Worm (Caenorhabditis elegans): ENCODE results near the gene acc-4.

DNA sequence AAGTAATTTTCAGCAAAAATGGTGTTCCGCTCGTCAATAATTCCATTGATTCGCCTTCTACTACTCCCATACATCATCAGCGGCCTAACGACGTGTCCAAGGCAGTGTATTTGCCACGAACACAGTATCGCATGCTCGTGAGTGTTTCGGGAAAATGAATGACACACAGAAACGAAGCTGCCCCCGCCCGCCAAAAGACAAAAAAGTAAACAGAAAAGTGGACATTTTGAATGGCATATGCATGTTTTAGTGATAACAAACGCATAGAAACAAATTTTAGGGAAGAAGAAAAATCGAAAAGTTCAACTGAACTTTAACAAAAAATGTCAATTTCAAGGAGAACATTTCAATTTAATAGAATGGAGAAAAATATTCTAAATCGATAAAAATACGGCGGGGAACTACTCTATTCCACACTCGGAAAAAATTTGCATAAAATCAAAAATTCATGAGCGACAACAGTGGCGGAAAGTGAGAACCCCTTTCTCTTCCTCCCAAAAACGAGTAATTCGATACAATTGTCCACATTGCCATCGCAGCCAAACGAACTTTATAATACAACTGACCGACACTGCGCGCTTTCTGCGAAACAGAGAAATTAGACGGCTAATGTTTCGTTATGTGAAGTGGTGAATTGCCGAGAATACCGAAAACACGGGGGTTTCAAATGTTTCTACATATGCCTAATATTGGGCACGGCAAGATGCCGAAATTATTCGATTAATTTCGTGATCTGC, 44.8 kb upstream of the acc-4 start:
- TF ChIP-seq ceh-36 (tag; optimal IDR thresholded peaks at IDR 0.05) (no peak), B0310.2 (tag; optimal IDR thresholded peaks at IDR 0.05) (no peak), ceh-13 (GFP tag; optimal IDR thresholded peaks at IDR 0.05) (no peak), ama-1 (optimal IDR thresholded peaks at IDR 0.05) (no peak), pes-1 (GFP tag; IDR thresholded peaks at IDR 0.05) (no peak)
